Worm (Caenorhabditis elegans): Measurements from ENCODE around the gene C35D10.1.

C35D10.1 gene

DNA sequence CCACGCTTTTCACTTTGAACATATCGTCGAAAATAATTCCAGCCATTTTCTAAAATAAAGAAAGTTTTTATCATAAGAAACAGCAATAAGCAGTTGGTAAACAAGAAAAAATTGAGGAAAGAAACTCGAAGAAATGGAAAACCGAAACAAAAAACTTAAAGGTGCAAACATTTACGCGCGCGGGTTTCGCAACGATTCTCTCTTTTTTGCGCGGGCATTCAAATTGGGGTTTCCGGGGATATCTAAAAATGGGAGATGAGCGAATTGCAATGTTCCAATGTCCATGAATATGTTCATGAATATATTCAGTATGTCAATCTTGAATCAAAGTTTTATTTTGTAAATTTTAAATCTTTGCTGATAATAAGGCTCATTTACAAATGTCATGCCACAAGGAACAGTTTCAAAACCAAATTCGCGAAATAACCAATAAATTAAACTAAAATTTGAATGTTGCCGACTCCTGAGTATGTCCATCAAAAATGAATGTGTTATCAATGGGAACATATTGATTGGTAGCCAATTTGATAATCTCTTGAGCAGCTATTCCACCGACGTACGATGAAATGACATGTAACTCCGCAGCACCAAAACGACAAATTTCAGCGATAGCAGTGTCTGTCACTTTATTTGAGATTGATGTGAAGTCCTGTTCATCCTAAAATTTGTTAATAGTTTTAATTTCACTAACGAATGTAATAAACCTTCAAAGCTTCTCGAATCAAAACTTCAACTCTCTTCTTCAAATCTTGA, 38.6 kb downstream of the C35D10.1 start, which contains the start of gene rpb-8 (continued):
- TF ChIP-seq zag-1 (tag; optimal IDR thresholded peaks at IDR 0.05) (no peak), sptf-1 (tag; optimal IDR thresholded peaks at IDR 0.05) (no peak), alr-1 (tag; optimal IDR thresholded peaks at IDR 0.05; ENCODE audit: borderline replicate concordance) (no peak), efl-3 (GFP tag; optimal IDR thresholded peaks at IDR 0.05) (no peak), unc-86 (tag; optimal IDR thresholded peaks at IDR 0.05) (no peak), F16B12.6 (tag; optimal IDR thresholded peaks at IDR 0.05) (no peak), jun-1 (tag; optimal IDR thresholded peaks at IDR 0.05) (no peak), hlh-17 (GFP tag; optimal IDR thresholded peaks at IDR 0.05; ENCODE audit: borderline replicate concordance) (no peak), dsc-1 (tag; optimal IDR thresholded peaks at IDR 0.05) (no peak), ces-1 (GFP tag; optimal IDR thresholded peaks at IDR 0.05) (no peak), nhr-19 (GFP tag; conservative IDR thresholded peaks at IDR 0.05) (peak; percentile 35), fos-1 (tag; optimal IDR thresholded peaks at IDR 0.05) (no peak), unc-62 (GFP tag; optimal IDR thresholded peaks at IDR 0.05) (no peak), nhr-71 (tag; optimal IDR thresholded peaks at IDR 0.05) (peak; percentile 49), vab-15 (tag; optimal IDR thresholded peaks at IDR 0.05) (no peak), C16A3.4 (tag; optimal IDR thresholded peaks at IDR 0.05) (peak; percentile 69), nhr-84 (tag; optimal IDR thresholded peaks at IDR 0.05) (no peak), egl-13 (tag; optimal IDR thresholded peaks at IDR 0.05) (no peak), pqm-1 (tag; optimal IDR thresholded peaks at IDR 0.05) (no peak), unc-98 (GFP tag; IDR thresholded peaks at IDR 0.05) (no peak), nhr-20 (tag; optimal IDR thresholded peaks at IDR 0.05) (peak; percentile 45), aly-2 (tag; optimal IDR thresholded peaks at IDR 0.05) (no peak), ztf-11 (tag; optimal IDR thresholded peaks at IDR 0.05) (no peak), ets-5 (GFP tag; IDR thresholded peaks at IDR 0.05) (no peak), skn-1 (tag; optimal IDR thresholded peaks at IDR 0.05) (peak; percentile 53), efl-1 (optimal IDR thresholded peaks at IDR 0.05) (peak; percentile 87 to 93), efl-1 (GFP tag; optimal IDR thresholded peaks at IDR 0.05 in 1 of 2) (peak; percentile 93 to 99), sox-4 (tag; optimal IDR thresholded peaks at IDR 0.05) (no peak), lsy-2 (tag; optimal IDR thresholded peaks at IDR 0.05) (peak; percentile 56 to 80), grh-1 (GFP tag; IDR thresholded peaks at IDR 0.05) (no peak), ceh-82 (tag; optimal IDR thresholded peaks at IDR 0.05) (peak in 2 of 3 experiments; percentile 28 to 71), snu-23 (GFP tag; optimal IDR thresholded peaks at IDR 0.05) (peak; percentile 54), fkh-4 (tag; optimal IDR thresholded peaks at IDR 0.05; ENCODE audit: borderline replicate concordance) (no peak), Y116A8C.19 (tag; optimal IDR thresholded peaks at IDR 0.05; ENCODE audit: borderline replicate concordance) (no peak), ceh-8 (GFP tag; optimal IDR thresholded peaks at IDR 0.05) (no peak), nhr-237 (tag; optimal IDR thresholded peaks at IDR 0.05) (no peak), egl-27 (tag; optimal IDR thresholded peaks at IDR 0.05) (no peak)

- TF ChIP-seq nhr-85 (tag): no peak
- TF ChIP-seq lin-13 (GFP tag; optimal IDR thresholded peaks at IDR 0.05): no peak
- no peak for TF ChIP-seq mef-2 (tag; optimal IDR thresholded peaks at IDR 0.05)
- TF ChIP-seq ceh-90 (tag; optimal IDR thresholded peaks at IDR 0.05): no peak
- TF ChIP-seq egl-13 (tag; optimal IDR thresholded peaks at IDR 0.05): no peak
- no peak for TF ChIP-seq nhr-12 (tag; optimal IDR thresholded peaks at IDR 0.05)
- no peak for TF ChIP-seq vab-15 (tag; optimal IDR thresholded peaks at IDR 0.05)
- TF ChIP-seq mep-1 (tag; optimal IDR thresholded peaks at IDR 0.05): no peak
- TF ChIP-seq skn-1 (tag; optimal IDR thresholded peaks at IDR 0.05): no peak
These were observed 39.4 kb downstream of the C35D10.1 start for ce11 chrIII:4918906-4919305.
